Fruit fly (Drosophila melanogaster): ENCODE measurements around the gene Pgk.

The Pgk gene

DNA sequence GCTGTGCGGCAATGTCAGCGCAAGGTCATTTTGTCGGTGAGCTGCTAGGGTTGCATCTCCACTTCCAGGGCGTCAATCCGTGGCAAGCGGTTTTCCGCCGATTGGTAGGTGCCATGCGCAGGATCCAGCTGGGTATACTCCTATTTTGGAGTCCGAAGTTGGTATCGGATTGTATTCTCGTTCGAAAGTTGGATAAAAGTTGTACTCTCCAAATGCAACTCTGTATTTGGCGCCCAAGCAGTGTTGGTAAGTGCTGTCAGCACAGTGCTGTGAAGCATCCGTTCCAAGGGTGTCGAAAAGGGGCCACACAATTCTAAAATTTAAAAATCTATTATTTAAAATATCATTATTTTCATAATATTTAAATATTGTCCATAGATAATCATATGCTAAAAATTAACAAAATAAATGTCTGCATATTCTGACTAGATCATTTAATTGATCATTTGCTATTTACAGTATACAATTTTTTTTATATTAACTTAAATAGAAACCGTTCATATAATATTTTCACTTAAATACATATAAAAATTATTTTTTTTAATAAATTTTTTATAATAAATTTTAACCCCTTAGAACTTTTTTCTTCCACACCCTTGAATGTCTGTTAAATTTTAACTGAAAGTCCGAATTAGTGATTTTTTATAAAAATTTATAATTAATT is 4.3 kb downstream of the Pgk start:
- no peak for TF ChIP-seq usp (GFP tag; optimal IDR thresholded peaks at IDR 0.05)
- TF ChIP-seq pan (optimal IDR thresholded peaks at IDR 0.05) = no peak
- TF ChIP-seq CG8478 (optimal IDR thresholded peaks at IDR 0.05) = no peak
- TF ChIP-seq Dll (optimal IDR thresholded peaks at IDR 0.05) = no peak
- TF ChIP-seq psq (optimal IDR thresholded peaks at IDR 0.05) = no peak
- no peak for TF ChIP-seq EcR (GFP tag; optimal IDR thresholded peaks at IDR 0.05)

- TF ChIP-seq EcR (GFP tag; optimal IDR thresholded peaks at IDR 0.05) (no peak), usp (GFP tag; optimal IDR thresholded peaks at IDR 0.05) (no peak), Dll (optimal IDR thresholded peaks at IDR 0.05) (no peak), psq (optimal IDR thresholded peaks at IDR 0.05) (no peak), CG8478 (optimal IDR thresholded peaks at IDR 0.05) (no peak), pan (optimal IDR thresholded peaks at IDR 0.05) (no peak)
Measured at dm6 chr2L:2744852-2745251, 8.0 kb downstream of the Pgk start, which contains the start of the genes CG9961 and Cwc25. Gene CG9961 (minus strand): TSS chr2L:2744934. Gene Cwc25 (plus strand): TSS chr2L:2745098.

DNA sequence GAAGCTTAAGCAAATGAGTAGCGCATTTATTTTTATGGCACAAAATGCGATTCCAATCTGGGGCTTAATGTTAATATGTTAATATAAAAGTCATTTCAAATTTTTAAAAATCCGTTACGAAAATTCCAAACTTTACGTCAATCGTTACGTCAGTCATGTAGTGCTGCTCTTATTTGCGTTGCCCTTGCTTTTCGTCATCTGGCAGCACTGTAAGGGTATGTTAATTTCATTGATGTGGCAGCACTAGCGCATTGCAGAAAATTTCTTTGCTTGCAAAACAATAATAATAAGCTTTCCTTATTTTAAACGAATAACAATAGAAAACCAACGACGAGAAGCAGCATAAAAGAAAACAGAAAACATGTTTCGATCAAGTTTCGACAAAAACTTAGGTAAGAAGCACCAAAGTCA is 13.0 kb downstream of the Pgk start, which contains the start of gene Hrs:
Gene Hrs (plus strand): TSS at position 167 of the 411 bp plus-strand sequence.
- no peak for TF ChIP-seq usp (GFP tag; optimal IDR thresholded peaks at IDR 0.05)
- no peak for TF ChIP-seq CG8478 (optimal IDR thresholded peaks at IDR 0.05)
- TF ChIP-seq pan (optimal IDR thresholded peaks at IDR 0.05) = no peak
- no peak for TF ChIP-seq EcR (GFP tag; optimal IDR thresholded peaks at IDR 0.05)
- TF ChIP-seq psq (optimal IDR thresholded peaks at IDR 0.05) = no peak
- no peak for TF ChIP-seq Dll (optimal IDR thresholded peaks at IDR 0.05)

DNA sequence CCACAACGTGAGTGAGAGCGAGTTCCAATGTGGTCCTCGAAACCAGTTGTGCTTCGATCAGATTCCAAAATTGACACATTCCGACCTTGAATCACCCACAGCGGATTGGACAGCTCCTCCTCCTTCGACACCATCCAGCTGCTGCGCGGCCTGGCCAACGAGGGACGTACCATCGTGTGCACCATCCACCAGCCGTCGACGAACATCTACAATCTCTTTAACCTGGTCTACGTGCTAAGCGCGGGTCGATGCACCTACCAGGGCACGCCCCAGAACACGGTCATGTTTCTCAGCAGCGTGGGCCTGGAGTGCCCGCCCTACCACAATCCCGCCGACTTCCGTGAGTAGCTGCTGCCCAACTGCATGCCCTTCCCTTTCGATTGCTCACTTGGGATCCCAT is 15.3 kb downstream of the Pgk start:
- TF ChIP-seq psq (optimal IDR thresholded peaks at IDR 0.05) = no peak
- no peak for TF ChIP-seq EcR (GFP tag; optimal IDR thresholded peaks at IDR 0.05)
- no peak for TF ChIP-seq usp (GFP tag; optimal IDR thresholded peaks at IDR 0.05)
- TF ChIP-seq pan (optimal IDR thresholded peaks at IDR 0.05) = no peak
- no peak for TF ChIP-seq CG8478 (optimal IDR thresholded peaks at IDR 0.05)
- TF ChIP-seq Dll (optimal IDR thresholded peaks at IDR 0.05) = no peak

dm6 chr2L:2735539-2735938 is 17.3 kb downstream of the Pgk start:
- TF ChIP-seq EcR (GFP tag; optimal IDR thresholded peaks at IDR 0.05) (no peak), pan (optimal IDR thresholded peaks at IDR 0.05) (no peak), psq (optimal IDR thresholded peaks at IDR 0.05) (no peak), Dll (optimal IDR thresholded peaks at IDR 0.05) (no peak), usp (GFP tag; optimal IDR thresholded peaks at IDR 0.05) (no peak), CG8478 (optimal IDR thresholded peaks at IDR 0.05) (no peak)

DNA sequence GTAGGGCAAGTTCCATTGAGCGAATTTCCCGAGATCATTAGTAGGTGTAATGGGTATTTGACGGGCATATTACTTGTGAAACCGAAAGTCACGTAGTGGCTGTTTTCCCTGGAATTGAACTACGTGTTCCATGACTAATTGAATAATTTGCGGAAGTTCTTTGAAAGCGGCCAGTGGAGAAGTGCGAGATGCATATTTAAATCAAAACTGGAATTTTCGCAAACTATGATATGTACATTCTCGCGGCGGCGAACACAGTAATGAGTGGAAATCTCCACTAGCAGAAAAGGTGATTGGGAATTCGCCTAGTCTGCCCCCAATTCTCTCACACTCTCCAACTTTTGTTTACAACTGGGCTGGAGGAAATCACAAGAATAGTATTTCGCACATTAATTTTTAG is 17.9 kb downstream of the Pgk start:
- TF ChIP-seq pan (optimal IDR thresholded peaks at IDR 0.05) (no peak), CG8478 (optimal IDR thresholded peaks at IDR 0.05) (no peak), psq (optimal IDR thresholded peaks at IDR 0.05) (no peak), usp (GFP tag; optimal IDR thresholded peaks at IDR 0.05) (no peak), Dll (optimal IDR thresholded peaks at IDR 0.05) (no peak), EcR (GFP tag; optimal IDR thresholded peaks at IDR 0.05) (no peak)

DNA sequence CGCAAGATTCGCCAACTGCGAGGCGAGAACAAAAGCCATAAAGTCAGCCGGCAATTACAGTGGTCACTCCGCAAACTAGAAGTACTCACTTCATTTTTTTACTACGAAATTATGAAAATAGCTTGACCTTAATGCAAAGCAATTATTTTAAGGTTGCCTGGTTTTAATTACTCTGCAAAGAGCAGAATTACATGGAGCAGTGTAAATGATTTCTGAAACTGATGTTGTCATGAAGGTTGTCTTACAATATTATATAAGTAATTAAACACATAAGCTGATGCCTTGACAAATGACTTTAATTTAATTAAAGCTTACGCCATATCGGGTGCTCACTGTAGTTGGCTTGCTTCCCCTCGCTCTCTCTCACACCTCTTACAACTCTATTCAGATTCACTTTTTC is 18.7 kb downstream of the Pgk start:
- TF ChIP-seq pan (optimal IDR thresholded peaks at IDR 0.05) (no peak), CG8478 (optimal IDR thresholded peaks at IDR 0.05) (no peak), usp (GFP tag; optimal IDR thresholded peaks at IDR 0.05) (no peak), Dll (optimal IDR thresholded peaks at IDR 0.05) (no peak), psq (optimal IDR thresholded peaks at IDR 0.05) (no peak), EcR (GFP tag; optimal IDR thresholded peaks at IDR 0.05) (no peak)

- TF ChIP-seq Dll (optimal IDR thresholded peaks at IDR 0.05) (no peak), usp (GFP tag; optimal IDR thresholded peaks at IDR 0.05) (no peak), EcR (GFP tag; optimal IDR thresholded peaks at IDR 0.05) (no peak), pan (optimal IDR thresholded peaks at IDR 0.05) (no peak), CG8478 (optimal IDR thresholded peaks at IDR 0.05) (no peak), psq (optimal IDR thresholded peaks at IDR 0.05) (no peak)
Measured at dm6 chr2L:2732139-2732830, 20.6 kb downstream of the Pgk start.

DNA sequence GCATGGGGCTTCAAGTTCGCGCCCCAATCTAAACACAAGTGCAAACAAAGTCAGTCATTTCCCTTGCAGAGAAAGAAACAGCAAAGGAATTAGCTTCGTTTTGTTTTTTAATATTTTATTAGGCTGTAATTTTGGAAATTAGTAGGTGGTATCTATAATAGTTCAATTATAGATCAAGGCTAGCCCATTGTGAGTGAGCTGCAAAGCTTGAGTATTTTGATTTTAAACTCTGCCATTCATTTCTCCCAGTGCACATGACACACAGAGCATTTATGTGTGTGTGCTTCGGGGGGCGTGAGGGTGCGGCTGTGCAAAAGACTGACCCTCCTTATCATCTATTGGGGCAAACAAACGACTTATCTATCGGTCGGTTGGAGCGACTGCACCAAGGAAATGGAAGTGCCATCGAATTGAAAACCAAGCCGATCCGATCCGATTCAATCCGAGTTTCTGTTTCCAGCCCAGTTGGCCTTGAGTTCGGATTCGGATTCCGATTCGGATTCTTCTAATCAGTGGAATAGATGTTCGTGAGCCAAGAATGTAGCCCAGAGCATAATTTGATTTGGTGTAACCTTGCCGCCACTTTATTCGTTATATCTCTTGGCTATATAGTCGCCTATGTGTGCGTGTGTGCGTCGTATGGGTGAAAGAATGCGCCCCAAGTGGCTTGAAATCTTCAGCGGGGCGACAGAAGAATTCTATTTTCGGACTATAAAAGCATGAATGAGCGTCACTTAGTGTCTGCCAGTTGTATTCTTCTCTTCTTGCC is 21.3 kb downstream of the Pgk start:
- no peak for TF ChIP-seq psq (optimal IDR thresholded peaks at IDR 0.05)

- TF ChIP-seq EcR (GFP tag; optimal IDR thresholded peaks at IDR 0.05) = no peak
- no peak for TF ChIP-seq usp (GFP tag; optimal IDR thresholded peaks at IDR 0.05)
- TF ChIP-seq pan (optimal IDR thresholded peaks at IDR 0.05) = no peak
- TF ChIP-seq psq (optimal IDR thresholded peaks at IDR 0.05) = no peak
- TF ChIP-seq Dll (optimal IDR thresholded peaks at IDR 0.05) = no peak
- no peak for TF ChIP-seq CG8478 (optimal IDR thresholded peaks at IDR 0.05)
Measured at dm6 chr2L:2730756-2731155, 22.1 kb downstream of the Pgk start.

dm6 chr2L:2729882-2730281 is 23.0 kb downstream of the Pgk start:
- TF ChIP-seq CG8478 (optimal IDR thresholded peaks at IDR 0.05) (no peak), psq (optimal IDR thresholded peaks at IDR 0.05) (no peak), pan (optimal IDR thresholded peaks at IDR 0.05) (no peak), Dll (optimal IDR thresholded peaks at IDR 0.05) (no peak), EcR (GFP tag; optimal IDR thresholded peaks at IDR 0.05) (no peak)

- TF ChIP-seq Dll (optimal IDR thresholded peaks at IDR 0.05) = no peak
- TF ChIP-seq psq (optimal IDR thresholded peaks at IDR 0.05) = no peak
- TF ChIP-seq pan (optimal IDR thresholded peaks at IDR 0.05) = no peak
- no peak for TF ChIP-seq EcR (GFP tag; optimal IDR thresholded peaks at IDR 0.05)
- no peak for TF ChIP-seq usp (GFP tag; optimal IDR thresholded peaks at IDR 0.05)
- TF ChIP-seq CG8478 (optimal IDR thresholded peaks at IDR 0.05) = no peak
Measured at dm6 chr2L:2728577-2728976, 24.3 kb downstream of the Pgk start.

Measured in whole organism.